Worm (Caenorhabditis elegans) whole organism, L1 larva: Measurements from ENCODE around the gene T16A1.4.

Experiments
- aha-1 ChIP-seq: fragments of 150-350 bp; optimal IDR thresholded peaks from 2 replicates; lab custom pipeline; 2014; ENCODE audit warnings: missing biosample characterization, missing genetic modification characterization
- fos-1 ChIP-seq: fragments of 150-350 bp; optimal IDR thresholded peaks from 2 replicates; lab custom pipeline; 2014; ENCODE audit warnings: missing biosample characterization, missing genetic modification characterization
- nhr-28 ChIP-seq: fragments of 150-350 bp; optimal IDR thresholded peaks from 2 replicates; lab custom pipeline; 2014; ENCODE audit warnings: missing biosample characterization, missing genetic modification characterization
- nhr-90 ChIP-seq: sonication (generic microtip); optimal IDR thresholded peaks from 2 replicates; lab custom pipeline; 2016; ENCODE audit warnings: mild to moderate bottlenecking, missing genetic modification characterization, missing compliant biosample characterization; ENCODE audit not compliant: poor library complexity
- unc-62 ChIP-seq: fragments of 150-350 bp; optimal IDR thresholded peaks from 2 replicates; lab custom pipeline; 2014; ENCODE audit warnings: missing biosample characterization, missing genetic modification reagents, missing genetic modification characterization
- zag-1 ChIP-seq: fragments of 150-350 bp; optimal IDR thresholded peaks from 2 replicates; lab custom pipeline; 2014; ENCODE audit warnings: missing biosample characterization, missing genetic modification characterization

DNA sequence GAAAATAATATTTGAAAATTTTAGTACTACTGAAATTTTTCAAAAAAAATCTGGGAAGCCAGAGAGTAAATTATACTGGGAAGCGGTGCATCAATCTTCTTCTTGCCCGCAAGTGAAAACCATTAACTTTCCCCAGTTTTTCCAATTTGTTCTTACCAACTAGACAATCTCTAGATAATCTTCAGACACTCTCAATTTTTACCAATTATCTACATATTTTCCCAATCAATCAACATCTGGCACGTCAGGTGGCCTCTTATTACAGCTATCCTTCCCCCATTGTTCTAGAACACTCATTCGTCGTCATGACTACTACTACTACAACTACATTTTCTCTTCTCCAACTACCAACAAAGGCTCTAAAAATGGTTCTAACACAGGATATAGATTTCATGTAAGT is 16.9 kb upstream of the T16A1.4 start, which contains the start of gene fbxb-6:
- TF ChIP-seq aha-1 (tag; lab: Kevin White, UChicago) (no peak), nhr-28 (tag; lab: Kevin White, UChicago) (no peak), zag-1 (tag; lab: Kevin White, UChicago) (no peak), fos-1 (tag; lab: Kevin White, UChicago) (no peak), nhr-90 (tag; lab: Kevin White, UChicago) (no peak), unc-62 (GFP tag; lab: Kevin White, UChicago) (no peak)
